Worm (Caenorhabditis elegans) whole organism, early embryonic: Measurements from ENCODE around the gene odd-2.

Source experiments
- F13C5.2 ChIP-seq: sonication (generic microtip); optimal IDR thresholded peaks from 2 replicates; lab custom pipeline; 2017; ENCODE audit warnings: mild to moderate bottlenecking, missing genetic modification characterization, inconsistent platforms, missing compliant biosample characterization
- aly-1 ChIP-seq: sonication (generic microtip); optimal IDR thresholded peaks from 2 replicates; lab custom pipeline; 2016; ENCODE audit warnings: missing genetic modification characterization, missing compliant biosample characterization
- ama-1 ChIP-seq: fragments of 150-350 bp; optimal IDR thresholded peaks from 2 replicates; lab custom pipeline; 2014
- ets-7 ChIP-seq: sonication (generic microtip); optimal IDR thresholded peaks from 2 replicates; lab custom pipeline; 2016; ENCODE audit warnings: missing genotype, missing genetic modification characterization, missing compliant biosample characterization
- hmbx-1 ChIP-seq: sonication (generic microtip); optimal IDR thresholded peaks from 2 replicates; lab custom pipeline; 2016; ENCODE audit warnings: mild to moderate bottlenecking, missing genetic modification characterization, missing compliant biosample characterization
- hmg-4 ChIP-seq: fragments of 200-800 bp; sonication (Bioruptor generic); optimal IDR thresholded peaks from 2 replicates; lab custom pipeline; 2018; ENCODE audit warnings: mild to moderate bottlenecking, missing genetic modification characterization, missing compliant biosample characterization
- hnd-1 ChIP-seq: sonication (generic microtip); optimal IDR thresholded peaks from 2 replicates; lab custom pipeline; 2016; ENCODE audit warnings: missing genetic modification characterization, missing compliant biosample characterization
- scrt-1 ChIP-seq: fragments of 200-800 bp; sonication (Bioruptor generic); IDR thresholded peaks from 2 replicates; pipeline ENCODE4 v1.3.6; 2022; ENCODE audit warnings: missing genetic modification characterization, missing compliant biosample characterization
- sea-1 ChIP-seq: fragments of 200-800 bp; sonication (Bioruptor generic); conservative IDR thresholded peaks from 2 replicates; pipeline ENCODE4 v1.3.6; 2022; ENCODE audit warnings: missing genetic modification characterization, missing compliant biosample characterization
- tbx-11 ChIP-seq: fragments of 200-800 bp; sonication (Bioruptor generic); IDR thresholded peaks from 2 replicates; pipeline ENCODE4 v1.3.6; 2022; ENCODE audit warnings: missing genetic modification characterization, missing compliant biosample characterization
- tra-4 ChIP-seq: sonication (generic microtip); optimal IDR thresholded peaks from 2 replicates; lab custom pipeline; 2017; ENCODE audit warnings: missing genetic modification characterization, missing compliant biosample characterization

ce11 chrX:6175829-6176228 is 15.5 kb upstream of the odd-2 start, which contains the start of gene T25B2.3:
- TF ChIP-seq tbx-11 (no peak), hmbx-1 (tag; lab: Kevin White, UChicago) (no peak), ama-1 (lab: Kevin White, UChicago) (no peak), hmg-4 (GFP tag; lab: Kevin White, UChicago) (no peak), hnd-1 (tag; lab: Kevin White, UChicago) (no peak), sea-1 (GFP tag; lab: Robert Waterston, UW) (no peak), scrt-1 (GFP tag; lab: Robert Waterston, UW) (no peak), F13C5.2 (tag; lab: Kevin White, UChicago) (no peak), aly-1 (tag; lab: Kevin White, UChicago) (no peak), ets-7 (tag; lab: Kevin White, UChicago) (no peak), tra-4 (tag; lab: Kevin White, UChicago) (no peak)
